Worm (Caenorhabditis elegans) whole organism, L2 larva: ENCODE results near the gene bmy-1.

Experiments used
- F13H6.1 ChIP-seq: sonication (generic microtip); optimal IDR thresholded peaks from 2 replicates; lab custom pipeline; 2016; ENCODE audit warnings: missing genetic modification characterization, missing compliant biosample characterization
- R02D3.7 ChIP-seq: fragments of 150-350 bp; optimal IDR thresholded peaks from 2 replicates; lab custom pipeline; 2014; ENCODE audit warnings: missing biosample characterization, missing genetic modification characterization
- Y55F3AM.14 ChIP-seq: fragments of 200-800 bp; sonication (Bioruptor generic); optimal IDR thresholded peaks from 2 replicates; lab custom pipeline; 2018; ENCODE audit warnings: mild to moderate bottlenecking, missing genetic modification characterization, missing compliant biosample characterization
- alr-1 ChIP-seq: fragments of 150-350 bp; optimal IDR thresholded peaks from 2 replicates; lab custom pipeline; 2014; ENCODE audit warnings: missing biosample characterization, missing genetic modification characterization
- aly-2 ChIP-seq: fragments of 150-350 bp; optimal IDR thresholded peaks from 2 replicates; lab custom pipeline; 2014; ENCODE audit warnings: missing biosample characterization, missing genetic modification characterization
- ama-1 ChIP-seq: fragments of 150-350 bp; optimal IDR thresholded peaks from 2 replicates; lab custom pipeline; 2018; ENCODE audit warnings: inconsistent platforms
- blmp-1 ChIP-seq: sonication (generic microtip); optimal IDR thresholded peaks from 2 replicates; lab custom pipeline; 2017; ENCODE audit warnings: missing genetic modification characterization, mild to moderate bottlenecking, missing compliant biosample characterization, antibody characterized with exemption, moderate library complexity; ENCODE audit not compliant: insufficient read depth
- ceh-16 ChIP-seq: fragments of 150-350 bp; optimal IDR thresholded peaks from 2 replicates; lab custom pipeline; 2014; ENCODE audit warnings: missing biosample characterization, missing genetic modification characterization
- ceh-82 ChIP-seq: fragments of 150-350 bp; optimal IDR thresholded peaks from 2 replicates; lab custom pipeline; 2014; ENCODE audit warnings: missing biosample characterization, missing genetic modification characterization
- crh-2 ChIP-seq: sonication (generic microtip); optimal IDR thresholded peaks from 2 replicates; lab custom pipeline; 2017; ENCODE audit warnings: missing biosample characterization, missing genetic modification characterization
- dmd-4 ChIP-seq: sonication (generic microtip); optimal IDR thresholded peaks from 2 replicates; lab custom pipeline; 2017; ENCODE audit warnings: missing biosample characterization, missing genetic modification characterization
- egl-27 ChIP-seq: sonication (generic microtip); optimal IDR thresholded peaks from 3 replicates; lab custom pipeline; 2017; ENCODE audit warnings: missing biosample characterization, missing genetic modification reagents, missing genetic modification characterization
- elt-1 ChIP-seq: fragments of 150-350 bp; optimal IDR thresholded peaks from 2 replicates; lab custom pipeline; 2014; ENCODE audit warnings: missing biosample characterization, missing genetic modification characterization
- elt-3 ChIP-seq: sonication (generic microtip); optimal IDR thresholded peaks from 2 replicates; lab custom pipeline; 2017; ENCODE audit warnings: missing biosample characterization, missing genetic modification characterization
- fos-1 ChIP-seq: fragments of 150-350 bp; optimal IDR thresholded peaks from 2 replicates; lab custom pipeline; 2014; ENCODE audit warnings: missing biosample characterization, missing genetic modification characterization
- gmeb-1 ChIP-seq: fragments of 150-350 bp; optimal IDR thresholded peaks from 2 replicates; lab custom pipeline; 2014; ENCODE audit warnings: missing biosample characterization, missing genetic modification characterization
- lin-11 ChIP-seq: fragments of 150-350 bp; sonication (generic microtip); optimal IDR thresholded peaks from 2 replicates; lab custom pipeline; 2014; ENCODE audit warnings: missing biosample characterization, missing genetic modification characterization, inconsistent platforms, mixed read lengths
- lin-13 ChIP-seq: fragments of 150-350 bp; optimal IDR thresholded peaks from 2 replicates; lab custom pipeline; 2014; ENCODE audit warnings: missing biosample characterization, missing genetic modification reagents, missing genetic modification characterization
- lin-39 ChIP-seq: fragments of 150-350 bp; optimal IDR thresholded peaks from 2 replicates; lab custom pipeline; 2014; ENCODE audit warnings: missing biosample characterization, missing genetic modification reagents, missing genetic modification characterization
- lsy-2 ChIP-seq, 2 experiments: fragments of 150-350 bp in 1 of 2; sonication (generic microtip) in 1 of 2; optimal IDR thresholded peaks; 2 replicates each; lab custom pipeline; 2014 to 2017; ENCODE audit warnings: missing biosample characterization in 2 of 2, missing genetic modification characterization in 2 of 2
- mab-5 ChIP-seq: fragments of 150-350 bp; optimal IDR thresholded peaks from 2 replicates; lab custom pipeline; 2014; ENCODE audit warnings: missing biosample characterization, missing genetic modification characterization
- mbf-1 ChIP-seq: sonication (generic microtip); optimal IDR thresholded peaks from 2 replicates; lab custom pipeline; 2017; ENCODE audit warnings: missing biosample characterization, missing genetic modification characterization
- mdl-1 ChIP-seq, 2 experiments: fragments of 150-350 bp in 1 of 2; sonication (generic microtip) in 1 of 2; optimal IDR thresholded peaks; 2 replicates each; lab custom pipeline; 2017; ENCODE audit warnings: missing biosample characterization in 2 of 2, missing genetic modification characterization in 2 of 2
- nhr-10 ChIP-seq: sonication (generic microtip); optimal IDR thresholded peaks from 2 replicates; lab custom pipeline; 2017; ENCODE audit warnings: missing biosample characterization, missing genetic modification characterization
- nhr-12 ChIP-seq: fragments of 150-350 bp; optimal IDR thresholded peaks from 2 replicates; lab custom pipeline; 2014; ENCODE audit warnings: missing biosample characterization, missing genetic modification characterization
- nhr-129 ChIP-seq: fragments of 150-350 bp; optimal IDR thresholded peaks from 2 replicates; lab custom pipeline; 2014; ENCODE audit warnings: missing biosample characterization, missing genetic modification characterization
- nhr-21 ChIP-seq: fragments of 150-350 bp; optimal IDR thresholded peaks from 2 replicates; lab custom pipeline; 2014; ENCODE audit warnings: missing biosample characterization, missing genetic modification characterization
- nhr-23 ChIP-seq: fragments of 150-350 bp; optimal IDR thresholded peaks from 2 replicates; lab custom pipeline; 2014; ENCODE audit warnings: missing biosample characterization, missing genetic modification reagents, missing genetic modification characterization
- nhr-25 ChIP-seq: fragments of 150-350 bp; sonication (generic microtip); optimal IDR thresholded peaks from 3 replicates; lab custom pipeline; 2014; ENCODE audit warnings: missing biosample characterization, missing genetic modification characterization
- nhr-77 ChIP-seq: fragments of 150-350 bp; optimal IDR thresholded peaks from 2 replicates; lab custom pipeline; 2014; ENCODE audit warnings: missing biosample characterization, missing genetic modification characterization
- sem-4 ChIP-seq: fragments of 150-350 bp; optimal IDR thresholded peaks from 2 replicates; lab custom pipeline; 2014; ENCODE audit warnings: missing biosample characterization, missing genetic modification reagents, missing genetic modification characterization
- skn-1 ChIP-seq: sonication (generic microtip); optimal IDR thresholded peaks from 2 replicates; lab custom pipeline; 2017; ENCODE audit warnings: missing biosample characterization, missing genetic modification characterization
- sma-3 ChIP-seq: sonication (generic microtip); optimal IDR thresholded peaks from 2 replicates; lab custom pipeline; 2016; ENCODE audit warnings: missing genetic modification reagents, missing genetic modification characterization, missing compliant biosample characterization
- sma-9 ChIP-seq, 2 experiments: fragments of 150-350 bp in 1 of 2; sonication (generic microtip) in 1 of 2; optimal IDR thresholded peaks; 2 replicates each; lab custom pipeline; 2014 to 2016; ENCODE audit warnings: missing genetic modification characterization in 2 of 2, mild to moderate bottlenecking in 1 of 2, missing biosample characterization in 1 of 2, missing compliant biosample characterization in 1 of 2, missing genetic modification reagents in 1 of 2, moderate library complexity in 1 of 2
- snpc-4 ChIP-seq: fragments of 150-350 bp; optimal IDR thresholded peaks from 2 replicates; lab custom pipeline; 2014; ENCODE audit warnings: missing biosample characterization, missing genetic modification characterization
- unc-39 ChIP-seq: fragments of 150-350 bp; optimal IDR thresholded peaks from 2 replicates; lab custom pipeline; 2014; ENCODE audit warnings: missing biosample characterization, missing genetic modification characterization
- unc-55 ChIP-seq: fragments of 150-350 bp; sonication (generic microtip); optimal IDR thresholded peaks from 3 replicates; lab custom pipeline; 2014; ENCODE audit warnings: missing biosample characterization, missing genetic modification reagents, missing genetic modification characterization
- unc-62 ChIP-seq: fragments of 150-350 bp; optimal IDR thresholded peaks from 2 replicates; lab custom pipeline; 2014; ENCODE audit warnings: missing biosample characterization, missing genetic modification reagents, missing genetic modification characterization
- zag-1 ChIP-seq: fragments of 150-350 bp; optimal IDR thresholded peaks from 2 replicates; lab custom pipeline; 2014; ENCODE audit warnings: missing biosample characterization, missing genetic modification characterization
- ztf-1 ChIP-seq: fragments of 200-800 bp; sonication (Bioruptor generic); conservative IDR thresholded peaks from 2 replicates; pipeline ENCODE4 v1.3.6; 2022; ENCODE audit warnings: missing genetic modification characterization, missing compliant biosample characterization
- ztf-4 ChIP-seq: fragments of 150-350 bp; optimal IDR thresholded peaks from 2 replicates; lab custom pipeline; 2014; ENCODE audit warnings: missing biosample characterization, missing genetic modification characterization

The bmy-1 gene

ce11 chrII:5322732-5323326 lies 35.7 kb upstream of the bmy-1 start, which contains the start of gene vhp-1:
TSS of gene vhp-1 (plus strand) at chrII:5323276.
- TF ChIP-seq zag-1 (tag; lab: Kevin White, UChicago) (no peak), sma-9 (GFP tag; optimal IDR thresholded peaks at IDR 0.05; lab: Kevin White, UChicago) (peak; percentile 16), sma-9 (tag; optimal IDR thresholded peaks at IDR 0.05; lab: Kevin White, UChicago) (no peak), blmp-1 (peak; percentile 57), elt-1 (tag; lab: Kevin White, UChicago) (no peak), aly-2 (tag; lab: Kevin White, UChicago) (no peak), nhr-25 (tag; lab: Kevin White, UChicago) (peak; percentile 4), nhr-129 (tag; lab: Kevin White, UChicago) (peak; percentile 2), snpc-4 (tag; lab: Kevin White, UChicago) (no peak), ceh-16 (tag; lab: Kevin White, UChicago) (no peak), F13H6.1 (no peak)

ce11 chrII:5323773-5324172 lies 34.7 kb upstream of the bmy-1 start:
- TF ChIP-seq nhr-21 (tag; lab: Kevin White, UChicago), result peak; percentile 14
- TF ChIP-seq ceh-82, result no peak
- peak; percentile 20 for TF ChIP-seq sma-3 (GFP tag; lab: Kevin White, UChicago)
- peak; percentile 39 for TF ChIP-seq gmeb-1 (tag; lab: Kevin White, UChicago)
- TF ChIP-seq fos-1 (tag; lab: Kevin White, UChicago), result peak; percentile 98
- TF ChIP-seq alr-1 (tag; lab: Kevin White, UChicago), result no peak
- peak; percentile 40 for TF ChIP-seq crh-2 (tag; lab: Kevin White, UChicago)
- no peak for TF ChIP-seq ztf-1 (GFP tag; lab: Robert Waterston, UW)
- peak; percentile 93 for TF ChIP-seq sma-9 (GFP tag; optimal IDR thresholded peaks at IDR 0.05; lab: Kevin White, UChicago)
- no peak for TF ChIP-seq sma-9 (tag; optimal IDR thresholded peaks at IDR 0.05; lab: Kevin White, UChicago)
- no peak for TF ChIP-seq lin-13 (GFP tag; lab: Kevin White, UChicago)
- peak; percentile 62 for TF ChIP-seq F13H6.1
- TF ChIP-seq, all 48 proteins: peak for 7

ce11 chrII:5324653-5325052 lies 33.8 kb upstream of the bmy-1 start:
- TF ChIP-seq nhr-25 (tag; lab: Kevin White, UChicago), result peak; percentile 65
- TF ChIP-seq gmeb-1 (tag; lab: Kevin White, UChicago), result no peak

- TF ChIP-seq fos-1 (tag; lab: Kevin White, UChicago) (peak; percentile 68), gmeb-1 (tag; lab: Kevin White, UChicago) (no peak), elt-1 (tag; lab: Kevin White, UChicago) (no peak), elt-3 (no peak), dmd-4 (no peak), lsy-2 (tag; optimal IDR thresholded peaks at IDR 0.05; lab: Kevin White, UChicago) (peak; percentile 33 to 76), unc-62 (GFP tag; lab: Kevin White, UChicago) (no peak), nhr-77 (tag; lab: Kevin White, UChicago) (no peak), egl-27 (tag; lab: Kevin White, UChicago) (peak; percentile 78), crh-2 (tag; lab: Kevin White, UChicago) (peak; percentile 93), sem-4 (tag; lab: Kevin White, UChicago) (peak; percentile 24), lin-39 (tag; lab: Kevin White, UChicago) (no peak), nhr-12 (tag; lab: Kevin White, UChicago) (no peak), unc-39 (tag; lab: Kevin White, UChicago) (no peak), F13H6.1 (peak; percentile 83), ztf-4 (tag; lab: Kevin White, UChicago) (peak; percentile 30), ceh-82 (no peak), mab-5 (tag; lab: Kevin White, UChicago) (no peak), blmp-1 (no peak), R02D3.7 (tag; lab: Kevin White, UChicago) (no peak), nhr-10 (no peak), ceh-16 (tag; lab: Kevin White, UChicago) (no peak), aly-2 (tag; lab: Kevin White, UChicago) (no peak), sma-3 (GFP tag; lab: Kevin White, UChicago) (peak; percentile 15), ama-1 (lab: Kevin White, UChicago) (no peak), nhr-21 (tag; lab: Kevin White, UChicago) (peak; percentile 52), unc-55 (peak; percentile 81), sma-9 (GFP tag; optimal IDR thresholded peaks at IDR 0.05; lab: Kevin White, UChicago) (peak; percentile 85), sma-9 (tag; optimal IDR thresholded peaks at IDR 0.05; lab: Kevin White, UChicago) (peak; percentile 21), mbf-1 (no peak), mdl-1 (tag; optimal IDR thresholded peaks at IDR 0.05; lab: Kevin White, UChicago) (peak; percentile 21 to 67), nhr-129 (tag; lab: Kevin White, UChicago) (peak; percentile 91), lin-11 (tag; lab: Kevin White, UChicago) (peak; percentile 4), alr-1 (tag; lab: Kevin White, UChicago) (peak; percentile 11), snpc-4 (tag; lab: Kevin White, UChicago) (no peak), nhr-23 (tag; lab: Kevin White, UChicago) (no peak), Y55F3AM.14 (peak; percentile 30), skn-1 (no peak), lin-13 (GFP tag; lab: Kevin White, UChicago) (no peak), ztf-1 (GFP tag; lab: Robert Waterston, UW) (no peak)
Measured at ce11 chrII:5326024-5326627, 32.4 kb upstream of the bmy-1 start.
